Fruit fly (Drosophila melanogaster) whole organism: ENCODE measurements around the gene Ugt302K1.

Experiments
- CG8478 ChIP-seq: fragments of >200 bp; optimal IDR thresholded peaks from 2 replicates; lab custom pipeline; 2018; ENCODE audit warnings: inconsistent platforms
- Dll ChIP-seq: fragments of >200 bp; optimal IDR thresholded peaks from 2 replicates; lab custom pipeline; 2017
- EcR ChIP-seq, 2 experiments: fragments of >200 bp; optimal IDR thresholded peaks; 2 replicates each; lab custom pipeline; 2017; ENCODE audit warnings: missing biosample characterization in 2 of 2, missing genetic modification characterization in 2 of 2, missing genetic modification reagents in 2 of 2
- pan ChIP-seq: fragments of >200 bp; optimal IDR thresholded peaks from 2 replicates; lab custom pipeline; 2017
- psq ChIP-seq: fragments of >200 bp; optimal IDR thresholded peaks from 2 replicates; lab custom pipeline; 2017
- usp ChIP-seq: fragments of >200 bp; optimal IDR thresholded peaks from 2 replicates; lab custom pipeline; 2017; ENCODE audit warnings: missing biosample characterization, missing genetic modification characterization, mixed read lengths

- TF ChIP-seq EcR (GFP tag; optimal IDR thresholded peaks at IDR 0.05; lab: Kevin White, UChicago), result no peak
- no peak for TF ChIP-seq psq (lab: Kevin White, UChicago)
- no peak for TF ChIP-seq pan (lab: Kevin White, UChicago)
- TF ChIP-seq CG8478 (lab: Kevin White, UChicago), result no peak
- no peak for TF ChIP-seq usp (GFP tag; lab: Kevin White, UChicago)
- TF ChIP-seq Dll (lab: Kevin White, UChicago), result no peak
Measured at dm6 chr3R:11165974-11166373, 12.3 kb upstream of the Ugt302K1 start, which contains the start of gene Ugt35E1.
